Worm (Caenorhabditis elegans) whole organism, early embryonic: Measurements from ENCODE around the gene T20D4.19.

Experiments used
- flt-1 ChIP-seq: fragments of 200-800 bp; sonication (Bioruptor generic); IDR thresholded peaks from 2 replicates; pipeline ENCODE4 v1.3.6; 2022; ENCODE audit warnings: missing genetic modification characterization, missing compliant biosample characterization
- hmg-4 ChIP-seq: fragments of 200-800 bp; sonication (Bioruptor generic); optimal IDR thresholded peaks from 2 replicates; lab custom pipeline; 2018; ENCODE audit warnings: mild to moderate bottlenecking, missing genetic modification characterization, missing compliant biosample characterization

- TF ChIP-seq flt-1 (GFP tag; lab: Robert Waterston, UW) (no peak), hmg-4 (no peak)
Measured at ce11 chrV:3468436-3468835, 37.0 kb upstream of the T20D4.19 start, which contains the start of gene gst-33.
